Fruit fly (Drosophila melanogaster) whole organism, prepupa: Measurements from ENCODE around the gene CG31100.
A peak's percentile ranks its signal among the peaks of the same experiment; 100 is the strongest.

Source experiments
- Blimp-1 ChIP-seq: fragments of 200-800 bp; sonication (Bioruptor generic); optimal IDR thresholded peaks from 3 replicates; lab custom pipeline; 2017; ENCODE audit warnings: missing biosample characterization, missing genetic modification characterization, mild to moderate bottlenecking, moderate library complexity, missing genetic modification reagents
- CG10631 ChIP-seq: fragments of 200-800 bp; sonication (Bioruptor generic); optimal IDR thresholded peaks from 2 replicates; lab custom pipeline; 2016; ENCODE audit warnings: missing biosample characterization, missing genetic modification characterization
- CG10669 ChIP-seq: fragments of 200-800 bp; sonication (Bioruptor generic); optimal IDR thresholded peaks from 3 replicates; lab custom pipeline; 2018; ENCODE audit warnings: missing biosample characterization, mild to moderate bottlenecking, missing genetic modification characterization, moderate library complexity
- CG11762 ChIP-seq: fragments of 200-800 bp; sonication (Bioruptor generic); optimal IDR thresholded peaks from 3 replicates; lab custom pipeline; 2016; ENCODE audit warnings: missing biosample characterization, missing genetic modification characterization; ENCODE audit not compliant: insufficient read depth
- CG11902 ChIP-seq: fragments of 200-800 bp; sonication (Bioruptor generic); optimal IDR thresholded peaks from 3 replicates; lab custom pipeline; 2016; ENCODE audit warnings: missing biosample characterization, missing genetic modification characterization
- CG1621 ChIP-seq: fragments of 200-800 bp; sonication (Bioruptor generic); optimal IDR thresholded peaks from 3 replicates; lab custom pipeline; 2018; ENCODE audit warnings: missing biosample characterization, mild to moderate bottlenecking, missing genetic modification characterization
- CG16779 ChIP-seq: fragments of 200-800 bp; sonication (Bioruptor generic); optimal IDR thresholded peaks from 3 replicates; lab custom pipeline; 2017; ENCODE audit warnings: missing biosample characterization, mild to moderate bottlenecking, missing genetic modification characterization
- CG34406 ChIP-seq: fragments of 200-800 bp; sonication (Bioruptor generic); optimal IDR thresholded peaks from 3 replicates; lab custom pipeline; 2016; ENCODE audit warnings: missing biosample characterization, missing genetic modification characterization
- CG3919 ChIP-seq: fragments of 200-800 bp; sonication (Bioruptor generic); optimal IDR thresholded peaks from 3 replicates; lab custom pipeline; 2016; ENCODE audit warnings: missing biosample characterization, missing genetic modification characterization
- CG6276 ChIP-seq: fragments of 200-800 bp; sonication (Bioruptor generic); optimal IDR thresholded peaks from 2 replicates; lab custom pipeline; 2017; ENCODE audit warnings: missing biosample characterization, mild to moderate bottlenecking, missing genetic modification characterization
- CG6854 ChIP-seq: fragments of 200-800 bp; sonication (Bioruptor generic); optimal IDR thresholded peaks from 2 replicates; lab custom pipeline; 2017; ENCODE audit warnings: missing biosample characterization, mild to moderate bottlenecking, missing genetic modification characterization
- CG7368 ChIP-seq: fragments of 200-800 bp; sonication (Bioruptor generic); optimal IDR thresholded peaks from 3 replicates; lab custom pipeline; 2016; ENCODE audit warnings: missing biosample characterization, missing genetic modification characterization
- CG8632 ChIP-seq: fragments of 200-800 bp; sonication (Bioruptor generic); optimal IDR thresholded peaks from 3 replicates; lab custom pipeline; 2016; ENCODE audit warnings: missing biosample characterization, missing genetic modification characterization
- Eip75B ChIP-seq: fragments of 200-800 bp; sonication (Bioruptor generic); optimal IDR thresholded peaks from 3 replicates; lab custom pipeline; 2016; ENCODE audit warnings: missing biosample characterization, missing genetic modification characterization
- Eip78C ChIP-seq: fragments of 200-800 bp; sonication (Bioruptor generic); peaks from one replicate; lab custom pipeline; 2016; ENCODE audit warnings: missing biosample characterization, missing genetic modification characterization
- Eip93F ChIP-seq: fragments of 200-800 bp; sonication (Bioruptor generic); optimal IDR thresholded peaks from 2 replicates; lab custom pipeline; 2016; ENCODE audit warnings: missing biosample characterization, mild to moderate bottlenecking, missing genetic modification characterization
- Ets96B ChIP-seq: fragments of 200-800 bp; optimal IDR thresholded peaks from 2 replicates; lab custom pipeline; 2019; ENCODE audit warnings: missing biosample characterization, mild to moderate bottlenecking, missing genetic modification characterization, moderate library complexity
- Gug ChIP-seq: fragments of 200-800 bp; sonication (Bioruptor generic); IDR thresholded peaks from 2 replicates; pipeline ENCODE4 v1.3.6; 2022; ENCODE audit warnings: missing biosample characterization, missing genetic modification characterization
- Hr38 ChIP-seq: sonication (Bioruptor generic); optimal IDR thresholded peaks from 2 replicates; lab custom pipeline; 2016; ENCODE audit warnings: missing biosample characterization, missing genetic modification characterization
- Hr39 ChIP-seq: fragments of 200-800 bp; sonication (Bioruptor generic); optimal IDR thresholded peaks from 2 replicates; lab custom pipeline; 2016; ENCODE audit warnings: missing biosample characterization, missing genetic modification characterization
- Lpt ChIP-seq: fragments of 200-800 bp; sonication (Bioruptor generic); optimal IDR thresholded peaks from 3 replicates; lab custom pipeline; 2016; ENCODE audit warnings: missing biosample characterization, missing genetic modification characterization
- Met ChIP-seq: fragments of 200-800 bp; sonication (Bioruptor generic); optimal IDR thresholded peaks from 3 replicates; lab custom pipeline; 2016; ENCODE audit warnings: missing biosample characterization, missing genetic modification characterization
- OdsH ChIP-seq: fragments of 200-800 bp; sonication (Bioruptor generic); optimal IDR thresholded peaks from 3 replicates; lab custom pipeline; 2016; ENCODE audit warnings: missing biosample characterization, missing genetic modification characterization
- Smox ChIP-seq: fragments of 200-800 bp; sonication (Bioruptor generic); optimal IDR thresholded peaks from 3 replicates; lab custom pipeline; 2016; ENCODE audit warnings: missing biosample characterization, missing genetic modification characterization
- Sox102F ChIP-seq: fragments of 200-800 bp; sonication (Bioruptor generic); optimal IDR thresholded peaks from 2 replicates; lab custom pipeline; 2016; ENCODE audit warnings: missing biosample characterization, mild to moderate bottlenecking, missing genetic modification characterization
- Sox14 ChIP-seq: fragments of 200-800 bp; sonication (Bioruptor generic); optimal IDR thresholded peaks from 3 replicates; lab custom pipeline; 2016; ENCODE audit warnings: missing biosample characterization, missing genetic modification characterization
- Sox15 ChIP-seq: fragments of 200-800 bp; sonication (Bioruptor generic); optimal IDR thresholded peaks from 3 replicates; lab custom pipeline; 2016; ENCODE audit warnings: missing biosample characterization, missing genetic modification characterization
- acj6 ChIP-seq: fragments of 200-800 bp; sonication (Bioruptor generic); optimal IDR thresholded peaks from 3 replicates; lab custom pipeline; 2016; ENCODE audit warnings: missing biosample characterization, missing genetic modification characterization
- cyc ChIP-seq: fragments of 200-800 bp; sonication (Bioruptor generic); optimal IDR thresholded peaks from 3 replicates; lab custom pipeline; 2016; ENCODE audit warnings: missing biosample characterization, missing genetic modification characterization
- dac ChIP-seq: fragments of 200-800 bp; sonication (Bioruptor generic); optimal IDR thresholded peaks from 2 replicates; lab custom pipeline; 2017; ENCODE audit warnings: missing biosample characterization, mild to moderate bottlenecking, missing genetic modification characterization
- dsx ChIP-seq: fragments of 200-800 bp; optimal IDR thresholded peaks from 3 replicates; lab custom pipeline; 2019; ENCODE audit warnings: missing biosample characterization, mild to moderate bottlenecking, missing genetic modification characterization, moderate library complexity; ENCODE audit not compliant: poor library complexity, severe bottlenecking
- eg ChIP-seq: fragments of 200-800 bp; sonication (Bioruptor generic); IDR thresholded peaks from 3 replicates; pipeline ENCODE4 v1.3.6; 2022; ENCODE audit warnings: missing biosample characterization, missing genetic modification characterization
- fd85E ChIP-seq: fragments of 200-800 bp; sonication (Bioruptor generic); optimal IDR thresholded peaks from 3 replicates; lab custom pipeline; 2016; ENCODE audit warnings: missing biosample characterization, missing genetic modification characterization
- fkh ChIP-seq: fragments of 200-800 bp; sonication (Bioruptor generic); optimal IDR thresholded peaks from 3 replicates; lab custom pipeline; 2017; ENCODE audit warnings: missing biosample characterization, mild to moderate bottlenecking, missing genetic modification characterization, moderate library complexity
- lz ChIP-seq: fragments of 200-800 bp; sonication (Bioruptor generic); optimal IDR thresholded peaks from 3 replicates; lab custom pipeline; 2016; ENCODE audit warnings: missing biosample characterization, missing genetic modification characterization
- net ChIP-seq: fragments of 200-800 bp; sonication (Bioruptor generic); optimal IDR thresholded peaks from 3 replicates; lab custom pipeline; 2016; ENCODE audit warnings: missing biosample characterization, missing genetic modification characterization
- pdm3 ChIP-seq: fragments of 200-800 bp; sonication (Bioruptor generic); optimal IDR thresholded peaks from 3 replicates; lab custom pipeline; 2016; ENCODE audit warnings: missing biosample characterization, missing genetic modification characterization
- spab ChIP-seq: fragments of 200-800 bp; sonication (Bioruptor generic); optimal IDR thresholded peaks from 2 replicates; lab custom pipeline; 2017; ENCODE audit warnings: missing biosample characterization, mild to moderate bottlenecking, missing genetic modification characterization, missing genetic modification reagents
- ss ChIP-seq, 2 experiments: fragments of 200-800 bp; sonication (Bioruptor generic); optimal IDR thresholded peaks; 2 replicates in 1 of 2; 3 replicates in 1 of 2; lab custom pipeline; 2017 to 2018; ENCODE audit warnings: mild to moderate bottlenecking in 2 of 2, missing biosample characterization in 2 of 2, missing genetic modification characterization in 2 of 2, moderate library complexity in 1 of 2
- svp ChIP-seq: fragments of 200-800 bp; sonication (Bioruptor generic); peaks from one replicate; lab custom pipeline; 2016; ENCODE audit warnings: missing biosample characterization, missing genetic modification characterization
- topi ChIP-seq: fragments of 200-800 bp; sonication (Bioruptor generic); optimal IDR thresholded peaks from 3 replicates; lab custom pipeline; 2016; ENCODE audit warnings: missing biosample characterization, missing genetic modification characterization
- vri ChIP-seq: fragments of 200-800 bp; sonication (Bioruptor generic); optimal IDR thresholded peaks from 3 replicates; lab custom pipeline; 2016; ENCODE audit warnings: missing biosample characterization, mild to moderate bottlenecking, missing genetic modification characterization

Gene CG31100

DNA sequence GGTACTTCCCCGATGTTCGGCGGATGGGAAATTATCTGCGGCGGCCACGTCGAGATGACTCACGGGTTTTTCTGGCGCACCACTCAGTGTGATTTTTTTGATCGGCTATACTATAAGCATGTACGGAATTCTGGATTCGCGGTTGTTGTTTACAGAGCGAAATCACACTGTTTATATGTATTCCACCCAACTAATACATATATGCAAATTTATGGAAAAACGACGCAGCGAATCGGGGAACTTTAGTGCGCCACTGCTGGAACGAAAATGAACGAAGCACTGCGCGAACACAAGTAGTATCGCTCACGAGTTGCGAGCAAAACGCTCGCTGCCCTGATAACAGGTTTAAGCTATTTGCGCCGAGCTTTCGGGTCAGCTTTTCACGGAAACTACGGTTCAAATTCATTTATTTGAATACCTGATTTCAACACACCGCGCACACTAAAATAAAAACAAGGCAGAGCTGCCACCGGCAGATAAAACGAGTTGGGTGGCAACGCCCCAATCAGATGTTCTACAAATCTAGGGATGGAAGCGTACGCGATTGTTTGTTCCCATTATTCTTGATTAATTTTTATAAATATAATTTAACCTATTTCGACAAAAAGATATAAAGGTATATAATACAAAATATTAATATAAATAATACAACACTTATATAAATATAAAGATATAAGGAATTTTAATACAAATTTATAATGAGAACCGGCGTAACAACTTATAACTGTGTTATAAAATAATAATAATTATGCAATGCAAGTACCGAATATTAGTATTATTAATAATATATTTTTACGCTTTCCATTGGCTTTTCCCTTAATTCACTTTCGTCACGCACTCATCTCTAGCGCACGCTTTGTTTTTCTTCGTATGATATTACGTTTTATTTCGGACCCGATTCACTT, 44.4 kb upstream of the CG31100 start, which contains the start of gene Rel (continued):
- TF ChIP-seq Smox (GFP tag; lab: Kevin White, UChicago) = peak; percentile 15
- TF ChIP-seq dac (GFP tag; lab: Kevin White, UChicago) = no peak
- peak; percentile 53 for TF ChIP-seq CG3919 (GFP tag; lab: Kevin White, UChicago)
- TF ChIP-seq CG11762 (GFP tag; lab: Kevin White, UChicago) = peak; percentile 63
- TF ChIP-seq net (GFP tag; lab: Kevin White, UChicago) = no peak
- peak; percentile 6 for TF ChIP-seq Eip75B (GFP tag; lab: Kevin White, UChicago)
- TF ChIP-seq CG10669 (GFP tag; lab: Kevin White, UChicago) = no peak
- TF ChIP-seq lz = peak; percentile 16
- TF ChIP-seq Hr38 = no peak
- TF ChIP-seq Ets96B (tag; lab: Kevin White, UChicago) = peak; percentile 70
- TF ChIP-seq spab (GFP tag; lab: Kevin White, UChicago) = no peak
- TF ChIP-seq acj6 = peak; percentile 57
- TF ChIP-seq Eip78C (GFP tag; lab: Kevin White, UChicago) = peak; percentile 76
- TF ChIP-seq CG10631 = peak; percentile 71
- TF ChIP-seq cyc = peak; percentile 30
- TF ChIP-seq Hr39 (GFP tag; lab: Kevin White, UChicago) = peak; percentile 27
- TF ChIP-seq Eip93F (GFP tag; lab: Kevin White, UChicago) = peak; percentile 38
- TF ChIP-seq Met (GFP tag; lab: Kevin White, UChicago) = peak; percentile 23
- peak; percentile 13 for TF ChIP-seq Sox14 (GFP tag; lab: Kevin White, UChicago)
- no peak for TF ChIP-seq Sox15 (GFP tag; lab: Kevin White, UChicago)
- no peak for TF ChIP-seq CG7368 (GFP tag; lab: Kevin White, UChicago)
- TF ChIP-seq fd85E (GFP tag; lab: Kevin White, UChicago) = no peak

- TF ChIP-seq Gug (GFP tag; lab: Robert Waterston, UW) (no peak), cyc (no peak), Eip78C (GFP tag; lab: Kevin White, UChicago) (peak; percentile 72)
Measured at dm6 chr3R:9046954-9047353, 43.5 kb upstream of the CG31100 start.

- peak; percentile 91 for TF ChIP-seq svp (GFP tag; lab: Kevin White, UChicago)
- TF ChIP-seq OdsH = no peak
- no peak for TF ChIP-seq lz
Measured at dm6 chr3R:9045733-9046132, 42.3 kb upstream of the CG31100 start.

DNA sequence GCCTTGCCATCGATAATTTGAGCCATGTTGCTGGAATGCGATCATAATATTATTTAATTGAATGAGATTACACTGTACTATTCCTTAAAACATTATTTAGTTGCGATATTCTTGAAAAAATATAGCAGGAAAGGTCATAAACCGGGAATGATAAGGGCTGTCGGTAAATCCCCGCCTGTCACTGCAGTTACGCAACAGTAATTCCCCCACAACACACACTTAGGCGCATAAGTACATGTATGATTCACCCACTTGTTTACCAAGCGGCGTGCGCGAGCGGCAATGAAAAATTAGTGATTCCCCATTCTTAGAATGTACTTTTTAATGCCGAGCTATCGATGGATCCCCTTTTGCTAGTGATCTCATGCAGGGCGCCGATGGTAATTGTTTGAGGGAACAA, 40.2 kb upstream of the CG31100 start:
- TF ChIP-seq fkh (GFP tag; lab: Kevin White, UChicago) (peak; percentile 1), vri (GFP tag; lab: Kevin White, UChicago) (peak; percentile 99), svp (GFP tag; lab: Kevin White, UChicago) (peak; percentile 91), OdsH (no peak), Gug (GFP tag; lab: Robert Waterston, UW) (no peak)

dm6 chr3R:9039448-9039847, 36.0 kb upstream of the CG31100 start, which contains the start of gene neur:
TSS of gene neur (minus strand) at chr3R:9039471.
- TF ChIP-seq CG3919 (GFP tag; lab: Kevin White, UChicago) (no peak), CG1621 (no peak), CG11902 (GFP tag; lab: Kevin White, UChicago) (no peak), topi (GFP tag; lab: Kevin White, UChicago) (peak; percentile 39), cyc (peak; percentile 26), pdm3 (no peak), dsx (no peak), CG6854 (no peak), CG16779 (tag; lab: Kevin White, UChicago) (no peak), eg (GFP tag; lab: Robert Waterston, UW) (no peak), Lpt (GFP tag; lab: Kevin White, UChicago) (no peak), CG6276 (GFP tag; lab: Kevin White, UChicago) (no peak), spab (GFP tag; lab: Kevin White, UChicago) (no peak), Blimp-1 (GFP tag; lab: Kevin White, UChicago) (no peak), svp (GFP tag; lab: Kevin White, UChicago) (peak; percentile 85), CG11762 (GFP tag; lab: Kevin White, UChicago) (no peak), Sox102F (GFP tag; lab: Kevin White, UChicago) (no peak), CG8632 (GFP tag; lab: Kevin White, UChicago) (no peak), Smox (GFP tag; lab: Kevin White, UChicago) (no peak), fkh (GFP tag; lab: Kevin White, UChicago) (peak; percentile 64), CG34406 (GFP tag; lab: Kevin White, UChicago) (no peak), vri (GFP tag; lab: Kevin White, UChicago) (peak; percentile 28), ss (GFP tag; optimal IDR thresholded peaks at IDR 0.05; lab: Kevin White, UChicago) (no peak), fd85E (GFP tag; lab: Kevin White, UChicago) (no peak)
